Worm (Caenorhabditis elegans) whole organism, L4/young adult: Measurements from ENCODE around the gene C09H10.4.

Source experiments
- W03F9.2 ChIP-seq: fragments of 150-350 bp; optimal IDR thresholded peaks from 2 replicates; lab custom pipeline; 2014; ENCODE audit warnings: missing biosample characterization, missing genetic modification characterization
- dao-5 ChIP-seq: sonication (generic microtip); optimal IDR thresholded peaks from 2 replicates; lab custom pipeline; 2016; ENCODE audit warnings: missing genotype, missing genetic modification characterization, moderate library complexity, missing compliant biosample characterization
- him-1 ChIP-seq: sonication (generic microtip); optimal IDR thresholded peaks from 2 replicates; lab custom pipeline; 2016; ENCODE audit warnings: missing genotype, missing genetic modification reagents, missing genetic modification characterization, missing compliant biosample characterization

DNA sequence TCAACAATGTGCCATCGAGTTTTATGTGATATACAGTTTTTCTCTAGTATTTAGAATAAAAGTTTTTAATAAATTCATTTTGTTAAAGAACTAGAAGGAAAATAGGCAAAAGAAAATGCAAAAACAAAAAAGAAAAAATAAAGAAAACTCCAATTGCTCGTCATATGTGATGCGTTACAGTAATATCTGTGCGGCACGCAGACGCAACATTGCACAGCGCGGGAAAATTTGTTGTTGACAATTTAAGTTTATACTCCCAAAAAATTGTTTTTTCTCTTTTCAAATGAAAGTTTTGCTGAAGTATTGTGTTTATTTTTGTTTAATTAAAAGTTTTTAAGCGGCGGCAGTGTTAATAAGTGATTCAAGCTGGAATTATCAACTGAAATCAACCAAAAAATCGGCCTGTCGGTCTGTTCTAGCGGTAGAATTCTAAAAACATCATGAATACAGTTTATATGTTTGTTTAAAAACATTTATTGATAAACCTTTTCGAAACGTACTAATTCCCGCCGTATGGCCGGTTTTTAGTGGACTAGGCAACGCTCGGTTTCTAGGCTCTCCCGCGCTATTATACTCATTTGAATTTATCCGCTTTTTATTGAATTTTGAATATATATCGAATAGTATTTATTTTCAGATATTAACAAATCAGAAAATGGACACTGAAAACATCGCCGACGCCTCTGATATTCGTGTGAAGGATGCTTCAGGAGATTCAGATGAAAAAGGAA is 6.2 kb downstream of the C09H10.4 start, which contains the start of gene nasp-1:
- TF ChIP-seq him-1 (tag; lab: Kevin White, UChicago) (no peak), dao-5 (no peak), W03F9.2 (tag; lab: Kevin White, UChicago) (peak; percentile 8)
